Worm (Caenorhabditis elegans) whole organism, L4 larva: ENCODE data around the gene trcs-2.

Source experiments
- F26F4.8 ChIP-seq: fragments of 200-800 bp; sonication (Bioruptor generic); conservative IDR thresholded peaks from 2 replicates; pipeline ENCODE4 v1.3.6; 2022; ENCODE audit warnings: missing genetic modification characterization, missing compliant biosample characterization
- Y48G9A.11 ChIP-seq: fragments of 200-800 bp; sonication (Bioruptor generic); IDR thresholded peaks from 2 replicates; pipeline ENCODE4 v1.3.6; 2022; ENCODE audit warnings: missing genetic modification reagents, missing genetic modification characterization, missing compliant biosample characterization
- Y75B8A.6 ChIP-seq: fragments of 200-800 bp; sonication (Bioruptor generic); IDR thresholded peaks from 2 replicates; pipeline ENCODE4 v1.3.6; 2022; ENCODE audit warnings: missing genetic modification reagents, missing genetic modification characterization, missing compliant biosample characterization
- ZK546.5 ChIP-seq, 2 experiments: sonication (generic microtip); optimal IDR thresholded peaks; 2 replicates each; lab custom pipeline; 2017; ENCODE audit warnings: missing biosample characterization in 2 of 2, missing genetic modification characterization in 2 of 2
- aha-1 ChIP-seq: fragments of 150-350 bp; peaks from one replicate; lab custom pipeline; 2014; ENCODE audit warnings: missing biosample characterization, missing genetic modification characterization
- ceh-20 ChIP-seq: fragments of 200-800 bp; sonication (Bioruptor generic); IDR thresholded peaks from 2 replicates; pipeline ENCODE4 v1.3.6; 2022; ENCODE audit warnings: missing genetic modification reagents, missing genetic modification characterization, missing compliant biosample characterization
- ceh-82 ChIP-seq: sonication (generic microtip); optimal IDR thresholded peaks from 2 replicates; lab custom pipeline; 2017; ENCODE audit warnings: missing biosample characterization, missing genetic modification characterization
- ces-1 ChIP-seq: fragments of 150-350 bp; sonication (generic microtip); optimal IDR thresholded peaks from 4 replicates; lab custom pipeline; 2014; ENCODE audit warnings: missing biosample characterization, missing genetic modification reagents, missing genetic modification characterization
- cey-2 ChIP-seq: sonication (generic microtip); optimal IDR thresholded peaks from 3 replicates; lab custom pipeline; 2017; ENCODE audit warnings: missing genetic modification characterization, mild to moderate bottlenecking, missing compliant biosample characterization, antibody characterized with exemption, borderline replicate concordance; ENCODE audit not compliant: insufficient read depth
- daf-12 ChIP-seq: fragments of 150-350 bp; optimal IDR thresholded peaks from 2 replicates; lab custom pipeline; 2014; ENCODE audit warnings: missing biosample characterization, missing genetic modification reagents, missing genetic modification characterization
- dmd-8 ChIP-seq: fragments of 200-800 bp; sonication (Bioruptor generic); IDR thresholded peaks from 2 replicates; pipeline ENCODE4 v1.3.6; 2022; ENCODE audit warnings: missing genetic modification characterization, missing compliant biosample characterization
- dmd-9 ChIP-seq: fragments of 200-800 bp; sonication (Bioruptor generic); IDR thresholded peaks from 2 replicates; pipeline ENCODE4 v1.3.6; 2022; ENCODE audit warnings: missing genetic modification reagents, missing genetic modification characterization, missing compliant biosample characterization
- egl-27 ChIP-seq: sonication (generic microtip); optimal IDR thresholded peaks from 3 replicates; lab custom pipeline; 2017; ENCODE audit warnings: missing biosample characterization, missing genetic modification reagents, missing genetic modification characterization
- egl-43 ChIP-seq: fragments of 200-800 bp; sonication (Bioruptor generic); IDR thresholded peaks from 2 replicates; pipeline ENCODE4 v1.3.6; 2022; ENCODE audit warnings: missing genetic modification reagents, missing genetic modification characterization, missing compliant biosample characterization
- fos-1 ChIP-seq: fragments of 150-350 bp; optimal IDR thresholded peaks from 2 replicates; lab custom pipeline; 2014; ENCODE audit warnings: missing biosample characterization, missing genetic modification characterization
- hlh-11 ChIP-seq: fragments of 200-800 bp; sonication (Bioruptor generic); optimal IDR thresholded peaks from 2 replicates; lab custom pipeline; 2018; ENCODE audit warnings: mild to moderate bottlenecking, missing genetic modification characterization, missing compliant biosample characterization
- hmg-1.1 ChIP-seq: fragments of 200-800 bp; sonication (Bioruptor generic); IDR thresholded peaks from 2 replicates; pipeline ENCODE4 v1.3.6; 2022; ENCODE audit warnings: missing genetic modification reagents, missing genetic modification characterization, missing compliant biosample characterization
- lin-13 ChIP-seq: fragments of 150-350 bp; optimal IDR thresholded peaks from 2 replicates; lab custom pipeline; 2014; ENCODE audit warnings: missing biosample characterization, missing genetic modification reagents, missing genetic modification characterization
- lin-15B ChIP-seq: fragments of 150-350 bp; sonication (generic microtip); optimal IDR thresholded peaks from 3 replicates; lab custom pipeline; 2014; ENCODE audit warnings: missing biosample characterization, missing genetic modification characterization
- lin-39 ChIP-seq: fragments of 150-350 bp; optimal IDR thresholded peaks from 2 replicates; lab custom pipeline; 2014; ENCODE audit warnings: missing biosample characterization, missing genetic modification reagents, missing genetic modification characterization
- lsy-2 ChIP-seq, 2 experiments: fragments of 150-350 bp in 1 of 2; sonication (generic microtip) in 1 of 2; optimal IDR thresholded peaks; 2 replicates each; lab custom pipeline; 2014 to 2017; ENCODE audit warnings: missing biosample characterization in 2 of 2, missing genetic modification characterization in 2 of 2
- madf-5 ChIP-seq, 2 experiments: fragments of 200-800 bp; sonication (Bioruptor generic); IDR thresholded peaks; 2 replicates each; pipeline ENCODE4 v1.3.6; 2022; ENCODE audit warnings: missing compliant biosample characterization in 2 of 2, missing genetic modification characterization in 2 of 2
- mdl-1 ChIP-seq, 2 experiments: fragments of 150-350 bp in 1 of 2; sonication (generic microtip) in 1 of 2; optimal IDR thresholded peaks; 2 replicates each; lab custom pipeline; 2014 to 2017; ENCODE audit warnings: missing biosample characterization in 2 of 2, missing genetic modification characterization in 2 of 2
- mep-1 ChIP-seq: fragments of 150-350 bp; sonication (generic microtip); optimal IDR thresholded peaks from 3 replicates; lab custom pipeline; 2014; ENCODE audit warnings: missing biosample characterization, missing genetic modification characterization
- mes-2 ChIP-seq: sonication (generic microtip); optimal IDR thresholded peaks from 2 replicates; lab custom pipeline; 2016; ENCODE audit warnings: missing genotype, mild to moderate bottlenecking, missing genetic modification characterization, missing compliant biosample characterization; ENCODE audit not compliant: poor library complexity, severe bottlenecking
- nhr-10 ChIP-seq: fragments of 150-350 bp; optimal IDR thresholded peaks from 2 replicates; lab custom pipeline; 2014; ENCODE audit warnings: missing biosample characterization, missing genetic modification characterization
- nhr-102 ChIP-seq: sonication (generic microtip); optimal IDR thresholded peaks from 2 replicates; lab custom pipeline; 2016; ENCODE audit warnings: mild to moderate bottlenecking, missing genetic modification characterization, moderate library complexity, missing compliant biosample characterization
- nhr-111 ChIP-seq: fragments of 200-800 bp; sonication (Bioruptor generic); optimal IDR thresholded peaks from 2 replicates; lab custom pipeline; 2018; ENCODE audit warnings: mild to moderate bottlenecking, missing genetic modification characterization, missing compliant biosample characterization
- nhr-28 ChIP-seq: fragments of 150-350 bp; optimal IDR thresholded peaks from 2 replicates; lab custom pipeline; 2014; ENCODE audit warnings: missing biosample characterization, missing genetic modification characterization
- nhr-76 ChIP-seq: fragments of 150-350 bp; optimal IDR thresholded peaks from 2 replicates; lab custom pipeline; 2014; ENCODE audit warnings: missing biosample characterization, missing genetic modification characterization
- pha-4 ChIP-seq, 2 experiments: fragments of 150-350 bp in 1 of 2; fragments of 200-800 bp in 1 of 2; sonication (Bioruptor generic) in 1 of 2; IDR thresholded peaks in 1 of 2; optimal IDR thresholded peaks in 1 of 2; 2 replicates each; pipeline versions ENCODE4 v1.3.6 to Lab custom; 2014 to 2022; ENCODE audit warnings: missing genetic modification characterization in 2 of 2, missing genetic modification reagents in 2 of 2, missing biosample characterization in 1 of 2, missing compliant biosample characterization in 1 of 2
- pqm-1 ChIP-seq: sonication (generic microtip); optimal IDR thresholded peaks from 2 replicates; lab custom pipeline; 2017; ENCODE audit warnings: missing biosample characterization, missing genetic modification characterization
- saeg-2 ChIP-seq: fragments of 200-800 bp; sonication (Bioruptor generic); IDR thresholded peaks from 2 replicates; pipeline ENCODE4 v1.3.6; 2022; ENCODE audit warnings: missing genetic modification reagents, missing genetic modification characterization, missing compliant biosample characterization
- tag-97 ChIP-seq: fragments of 200-800 bp; sonication (Bioruptor generic); IDR thresholded peaks from 2 replicates; pipeline ENCODE4 v1.3.6; 2022; ENCODE audit warnings: missing genetic modification characterization, missing compliant biosample characterization
- tra-1 ChIP-seq: fragments of 200-800 bp; sonication (Bioruptor generic); IDR thresholded peaks from 2 replicates; pipeline ENCODE4 v1.3.6; 2022; ENCODE audit warnings: missing genetic modification reagents, missing genetic modification characterization, missing compliant biosample characterization
- unc-130 ChIP-seq: sonication (generic microtip); optimal IDR thresholded peaks from 2 replicates; lab custom pipeline; 2016; ENCODE audit warnings: missing genetic modification reagents, missing genetic modification characterization, missing compliant biosample characterization
- unc-62 ChIP-seq, 3 experiments: fragments of 150-350 bp in 1 of 3; sonication (generic microtip); optimal IDR thresholded peaks in 2 of 3; peaks in 1 of 3; 1 replicate in 1 of 3; 2 replicates in 2 of 3; lab custom pipeline; 2014 to 2017; ENCODE audit warnings: missing biosample characterization in 3 of 3, missing genetic modification characterization in 3 of 3, missing genetic modification reagents in 3 of 3, missing genotype in 1 of 3
- vab-7 ChIP-seq: fragments of 200-800 bp; sonication (Bioruptor generic); IDR thresholded peaks from 2 replicates; pipeline ENCODE4 v1.3.6; 2022; ENCODE audit warnings: missing genetic modification reagents, missing genetic modification characterization, missing compliant biosample characterization
- zfp-3 ChIP-seq: fragments of 200-800 bp; sonication (Bioruptor generic); conservative IDR thresholded peaks from 2 replicates; pipeline ENCODE4 v1.3.6; 2022; ENCODE audit warnings: missing genetic modification reagents, missing genetic modification characterization, missing compliant biosample characterization
- ztf-11 ChIP-seq: fragments of 150-350 bp; optimal IDR thresholded peaks from 2 replicates; lab custom pipeline; 2014; ENCODE audit warnings: missing biosample characterization, missing genetic modification characterization

Gene trcs-2

ce11 chrII:8730281-8730680 is 8.0 kb downstream of the trcs-2 start:
- TF ChIP-seq tag-97 (GFP tag; lab: Robert Waterston, UW) (no peak), lsy-2 (tag; optimal IDR thresholded peaks at IDR 0.05; lab: Kevin White, UChicago) (no peak), aha-1 (tag; lab: Kevin White, UChicago) (peak; percentile 82), nhr-28 (tag; lab: Kevin White, UChicago) (peak; percentile 26), mes-2 (tag; lab: Kevin White, UChicago) (no peak), dmd-8 (GFP tag; lab: Robert Waterston, UW) (no peak), lin-39 (tag; lab: Kevin White, UChicago) (no peak), unc-62 (GFP tag; optimal IDR thresholded peaks at IDR 0.05 in 1 of 2; lab: Kevin White, UChicago) (peak in 1 of 2 experiments; percentile 56), unc-62 (tag; optimal IDR thresholded peaks at IDR 0.05; lab: Kevin White, UChicago) (no peak), Y48G9A.11 (GFP tag; lab: Robert Waterston, UW) (no peak)

DNA sequence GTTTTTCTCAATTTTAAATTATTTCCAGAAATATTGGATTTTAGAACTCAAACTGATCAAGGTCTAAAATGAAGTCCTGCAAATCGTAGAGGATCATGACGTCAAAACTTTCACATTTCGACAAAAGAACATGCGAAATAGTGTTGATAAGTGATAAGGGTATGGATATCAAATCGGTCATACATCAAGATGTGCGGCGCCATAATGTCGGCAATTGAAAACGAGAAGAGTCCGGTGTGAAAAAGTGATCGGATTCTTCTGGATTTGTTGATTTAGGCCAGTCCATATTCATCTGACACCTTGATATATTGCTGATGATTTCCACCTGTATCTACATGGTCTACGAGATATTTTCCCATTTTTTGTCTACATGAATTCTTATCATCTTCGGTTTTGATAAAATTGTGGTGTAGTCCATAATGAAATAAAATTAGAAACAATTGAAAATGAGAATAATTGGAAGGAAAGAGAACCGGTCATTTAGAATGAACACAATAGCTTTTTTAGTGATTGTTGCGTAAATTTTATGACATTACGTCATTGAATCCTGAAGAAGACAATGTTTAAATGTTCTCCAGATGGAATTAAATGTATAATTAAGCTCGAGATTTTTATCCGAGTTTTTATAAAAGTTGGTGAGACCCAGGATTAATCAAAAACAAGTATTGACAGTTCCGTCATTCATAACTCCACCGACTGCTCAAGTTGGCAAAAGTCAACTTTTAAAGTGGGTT is 8.9 kb downstream of the trcs-2 start:
- peak; percentile 42 for TF ChIP-seq aha-1 (tag; lab: Kevin White, UChicago)
- no peak for TF ChIP-seq lin-15B (tag; lab: Kevin White, UChicago)
- TF ChIP-seq vab-7 = no peak
- TF ChIP-seq tra-1 (GFP tag; lab: Robert Waterston, UW) = no peak
- no peak for TF ChIP-seq lin-13 (GFP tag; lab: Kevin White, UChicago)
- no peak for TF ChIP-seq ces-1 (GFP tag; lab: Kevin White, UChicago)
- TF ChIP-seq pqm-1 (tag; lab: Kevin White, UChicago) = no peak
- TF ChIP-seq ceh-20 (GFP tag; lab: Robert Waterston, UW) = no peak
- TF ChIP-seq egl-43 = no peak
- no peak for TF ChIP-seq nhr-10
- TF ChIP-seq ZK546.5 (tag; optimal IDR thresholded peaks at IDR 0.05; lab: Kevin White, UChicago) = no peak
- no peak for TF ChIP-seq egl-27 (tag; lab: Kevin White, UChicago)
- no peak for TF ChIP-seq dmd-9 (GFP tag; lab: Robert Waterston, UW)
- TF ChIP-seq zfp-3 (GFP tag; lab: Robert Waterston, UW) = no peak
- peak; percentile 29 for TF ChIP-seq hlh-11 (tag; lab: Kevin White, UChicago)
- TF ChIP-seq mep-1 = no peak
- no peak for TF ChIP-seq saeg-2 (GFP tag; lab: Robert Waterston, UW)
- TF ChIP-seq fos-1 = no peak
- peak; percentile 47 for TF ChIP-seq nhr-28 (tag; lab: Kevin White, UChicago)
- TF ChIP-seq daf-12 (tag; lab: Kevin White, UChicago) = no peak
- no peak for TF ChIP-seq nhr-102 (tag; lab: Kevin White, UChicago)

DNA sequence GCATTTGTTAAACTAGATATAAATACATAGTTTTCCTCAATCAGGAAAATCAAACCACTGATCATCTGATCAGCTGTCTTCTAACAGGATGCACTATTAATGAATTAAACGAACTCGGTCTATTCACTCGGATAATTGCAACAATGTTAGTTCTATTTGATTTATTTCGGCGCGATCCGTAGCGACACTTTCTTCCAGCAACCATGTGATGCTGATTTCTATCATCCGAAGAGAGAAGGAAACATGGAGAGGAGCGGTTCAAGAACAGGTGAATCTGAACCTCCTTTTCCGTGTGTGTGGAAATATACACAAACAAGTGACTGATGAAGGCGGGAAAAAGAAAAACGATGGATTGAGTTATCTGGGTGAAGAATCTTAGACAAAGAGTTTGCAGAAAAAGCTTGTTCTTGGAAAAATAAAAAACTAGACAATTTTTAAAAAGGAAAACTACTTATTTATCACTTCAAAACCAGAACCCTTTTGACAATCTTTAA is 9.5 kb downstream of the trcs-2 start:
- TF ChIP-seq hmg-1.1 (GFP tag; lab: Robert Waterston, UW) = no peak
- peak; percentile 4 for TF ChIP-seq nhr-28 (tag; lab: Kevin White, UChicago)
- TF ChIP-seq nhr-76 = no peak
- TF ChIP-seq hlh-11 (tag; lab: Kevin White, UChicago) = peak; percentile 13
- TF ChIP-seq ceh-82 (tag; lab: Kevin White, UChicago) = no peak
- TF ChIP-seq, all 104 proteins: peak for 2

ce11 chrII:8732339-8733100 is 10.2 kb downstream of the trcs-2 start, which contains the start of gene rol-6:
TSS of gene rol-6 (plus strand) at chrII:8733050.
- TF ChIP-seq aha-1 (tag; lab: Kevin White, UChicago) (peak; percentile 85), mep-1 (no peak), Y75B8A.6 (GFP tag; lab: Robert Waterston, UW) (no peak), mdl-1 (tag; optimal IDR thresholded peaks at IDR 0.05; lab: Kevin White, UChicago) (no peak), lsy-2 (tag; optimal IDR thresholded peaks at IDR 0.05; lab: Kevin White, UChicago) (no peak), hmg-1.1 (GFP tag; lab: Robert Waterston, UW) (no peak), nhr-28 (tag; lab: Kevin White, UChicago) (peak; percentile 30), ztf-11 (tag; lab: Kevin White, UChicago) (no peak), nhr-111 (GFP tag; lab: Kevin White, UChicago) (no peak), egl-43 (no peak), nhr-102 (tag; lab: Kevin White, UChicago) (no peak), hlh-11 (tag; lab: Kevin White, UChicago) (peak; percentile 17), zfp-3 (GFP tag; lab: Robert Waterston, UW) (no peak), F26F4.8 (GFP tag; lab: Robert Waterston, UW) (no peak), dmd-9 (GFP tag; lab: Robert Waterston, UW) (no peak), pha-4 (GFP tag; IDR thresholded peaks at IDR 0.05; lab: Robert Waterston, UW) (no peak), pha-4 (tag; optimal IDR thresholded peaks at IDR 0.05; lab: Kevin White, UChicago) (no peak), unc-130 (GFP tag; lab: Kevin White, UChicago) (no peak), madf-5 (GFP tag; IDR thresholded peaks at IDR 0.05; lab: Robert Waterston, UW) (no peak), cey-2 (tag; lab: Kevin White, UChicago) (no peak)
